Fruit fly (Drosophila melanogaster) whole organism, adult: ENCODE data around the gene Sodh1.

Experiments used
- CG12768 ChIP-seq: fragments of 200-800 bp; sonication (Bioruptor generic); optimal IDR thresholded peaks from 2 replicates; lab custom pipeline; 2017; ENCODE audit warnings: missing biosample characterization, missing genetic modification characterization, mild to moderate bottlenecking, moderate library complexity, missing genetic modification reagents
- CG14711 ChIP-seq: fragments of 200-800 bp; sonication (Bioruptor generic); optimal IDR thresholded peaks from 2 replicates; lab custom pipeline; 2018; ENCODE audit warnings: missing biosample characterization, mild to moderate bottlenecking, missing genetic modification characterization, moderate library complexity
- CG1620 ChIP-seq: fragments of 200-800 bp; sonication (Bioruptor generic); optimal IDR thresholded peaks from 2 replicates; lab custom pipeline; 2016; ENCODE audit warnings: missing biosample characterization, missing genetic modification characterization
- CG33017 ChIP-seq: fragments of 200-800 bp; sonication (Bioruptor generic); optimal IDR thresholded peaks from 2 replicates; lab custom pipeline; 2018; ENCODE audit warnings: missing biosample characterization, mild to moderate bottlenecking, missing genetic modification characterization, moderate library complexity
- CG5204 ChIP-seq: fragments of 200-800 bp; sonication (Bioruptor generic); optimal IDR thresholded peaks from 2 replicates; lab custom pipeline; 2016; ENCODE audit warnings: missing biosample characterization, missing genetic modification characterization
- CG7045 ChIP-seq: fragments of 200-800 bp; sonication (Bioruptor generic); optimal IDR thresholded peaks from 2 replicates; lab custom pipeline; 2017; ENCODE audit warnings: missing biosample characterization, mild to moderate bottlenecking, missing genetic modification characterization
- CG7101 ChIP-seq: fragments of 200-800 bp; sonication (Bioruptor generic); optimal IDR thresholded peaks from 2 replicates; lab custom pipeline; 2018; ENCODE audit warnings: missing biosample characterization, mild to moderate bottlenecking, missing genetic modification characterization, moderate library complexity
- Clk ChIP-seq: fragments of 200-800 bp; sonication (Bioruptor generic); optimal IDR thresholded peaks from 2 replicates; lab custom pipeline; 2017; ENCODE audit warnings: missing biosample characterization, missing genetic modification characterization
- Crg-1 ChIP-seq: fragments of 200-800 bp; sonication (Bioruptor generic); optimal IDR thresholded peaks from 2 replicates; lab custom pipeline; 2016; ENCODE audit warnings: missing biosample characterization, missing genetic modification characterization
- Hr96 ChIP-seq: fragments of 200-800 bp; sonication (Bioruptor generic); optimal IDR thresholded peaks from 2 replicates; lab custom pipeline; 2016; ENCODE audit warnings: missing biosample characterization, missing genetic modification characterization
- Mnt ChIP-seq: fragments of 200-800 bp; sonication (Bioruptor generic); optimal IDR thresholded peaks from 2 replicates; lab custom pipeline; 2016; ENCODE audit warnings: missing biosample characterization, mild to moderate bottlenecking, missing genetic modification characterization
- kay ChIP-seq: fragments of 200-800 bp; sonication (Bioruptor generic); peaks from one replicate; lab custom pipeline; 2016; ENCODE audit warnings: missing biosample characterization, missing genetic modification characterization, borderline replicate concordance
- ovo ChIP-seq: fragments of 200-800 bp; sonication (Bioruptor generic); optimal IDR thresholded peaks from 2 replicates; lab custom pipeline; 2016; ENCODE audit warnings: missing biosample characterization, missing genetic modification characterization
- toe ChIP-seq: fragments of 200-800 bp; sonication (Bioruptor generic); optimal IDR thresholded peaks from 2 replicates; lab custom pipeline; 2016; ENCODE audit warnings: missing biosample characterization, missing genetic modification characterization

dm6 chr3R:7094368-7094767 lies 42.2 kb downstream of the Sodh1 start:
- TF ChIP-seq CG14711 (tag; lab: Kevin White, UChicago) (no peak), toe (no peak), kay (no peak), Hr96 (GFP tag; lab: Kevin White, UChicago) (no peak), Crg-1 (no peak), ovo (no peak), CG5204 (GFP tag; lab: Kevin White, UChicago) (no peak), CG1620 (GFP tag; lab: Kevin White, UChicago) (no peak), CG7101 (tag; lab: Kevin White, UChicago) (no peak), CG12768 (GFP tag; lab: Kevin White, UChicago) (no peak), CG33017 (tag; lab: Kevin White, UChicago) (no peak), Mnt (GFP tag; lab: Kevin White, UChicago) (no peak), Clk (GFP tag; lab: Kevin White, UChicago) (no peak), CG7045 (GFP tag; lab: Kevin White, UChicago) (no peak)
